Fruit fly (Drosophila melanogaster): ENCODE results near the gene CG34012.

Gene CG34012

dm6 chr3L:11093046-11093520 is 16.2 kb downstream of the CG34012 start, which contains the start of gene JIL-1 (continued):
- TF ChIP-seq dsx (GFP tag; optimal IDR thresholded peaks at IDR 0.05; ENCODE audit: poor library complexity, severe bottlenecking) (peak; percentile 1), CG7368 (GFP tag; optimal IDR thresholded peaks at IDR 0.05) (peak; percentile 20), Ets21C (GFP tag; optimal IDR thresholded peaks at IDR 0.05) (peak; percentile 50), CG9139 (GFP tag; optimal IDR thresholded peaks at IDR 0.05) (no peak), Sox102F (GFP tag; optimal IDR thresholded peaks at IDR 0.05) (peak; percentile 62), CG3919 (GFP tag; optimal IDR thresholded peaks at IDR 0.05) (peak; percentile 57), Sox14 (GFP tag; optimal IDR thresholded peaks at IDR 0.05) (peak; percentile 53), topi (GFP tag; optimal IDR thresholded peaks at IDR 0.05) (peak; percentile 41), CG31627 (GFP tag; optimal IDR thresholded peaks at IDR 0.05) (peak; percentile 56), CG32006 (GFP tag; optimal IDR thresholded peaks at IDR 0.05) (peak; percentile 33), cyc (GFP tag; optimal IDR thresholded peaks at IDR 0.05) (peak; percentile 51), achi (GFP tag; optimal IDR thresholded peaks at IDR 0.05) (peak; percentile 41), vri (GFP tag; optimal IDR thresholded peaks at IDR 0.05) (peak; percentile 33), CG10631 (GFP tag; optimal IDR thresholded peaks at IDR 0.05) (peak; percentile 53), spab (GFP tag; optimal IDR thresholded peaks at IDR 0.05) (no peak), Hr4 (GFP tag; optimal IDR thresholded peaks at IDR 0.05) (peak; percentile 34), CG3032 (tag; optimal IDR thresholded peaks at IDR 0.05) (peak; percentile 48), Ets96B (tag; optimal IDR thresholded peaks at IDR 0.05) (peak; percentile 1), CG11762 (GFP tag; optimal IDR thresholded peaks at IDR 0.05; ENCODE audit: insufficient read depth) (no peak), salr (GFP tag; optimal IDR thresholded peaks at IDR 0.05) (no peak), CG8632 (GFP tag; optimal IDR thresholded peaks at IDR 0.05) (peak; percentile 17), fd85E (GFP tag; optimal IDR thresholded peaks at IDR 0.05) (no peak)

- no peak for TF ChIP-seq CG8632 (GFP tag; optimal IDR thresholded peaks at IDR 0.05)
- TF ChIP-seq CG10669 (GFP tag; optimal IDR thresholded peaks at IDR 0.05) = no peak
- no peak for TF ChIP-seq fd85E (GFP tag; optimal IDR thresholded peaks at IDR 0.05)
- peak; percentile 28 for TF ChIP-seq vri (GFP tag; optimal IDR thresholded peaks at IDR 0.05)
- no peak for TF ChIP-seq CG15336 (GFP tag; IDR thresholded peaks at IDR 0.05)
- no peak for TF ChIP-seq CG11762 (GFP tag; optimal IDR thresholded peaks at IDR 0.05; ENCODE audit: insufficient read depth)
- no peak for TF ChIP-seq Eip78C (GFP tag)
Observed at dm6 chr3L:11092610-11092961, 16.7 kb downstream of the CG34012 start.

DNA sequence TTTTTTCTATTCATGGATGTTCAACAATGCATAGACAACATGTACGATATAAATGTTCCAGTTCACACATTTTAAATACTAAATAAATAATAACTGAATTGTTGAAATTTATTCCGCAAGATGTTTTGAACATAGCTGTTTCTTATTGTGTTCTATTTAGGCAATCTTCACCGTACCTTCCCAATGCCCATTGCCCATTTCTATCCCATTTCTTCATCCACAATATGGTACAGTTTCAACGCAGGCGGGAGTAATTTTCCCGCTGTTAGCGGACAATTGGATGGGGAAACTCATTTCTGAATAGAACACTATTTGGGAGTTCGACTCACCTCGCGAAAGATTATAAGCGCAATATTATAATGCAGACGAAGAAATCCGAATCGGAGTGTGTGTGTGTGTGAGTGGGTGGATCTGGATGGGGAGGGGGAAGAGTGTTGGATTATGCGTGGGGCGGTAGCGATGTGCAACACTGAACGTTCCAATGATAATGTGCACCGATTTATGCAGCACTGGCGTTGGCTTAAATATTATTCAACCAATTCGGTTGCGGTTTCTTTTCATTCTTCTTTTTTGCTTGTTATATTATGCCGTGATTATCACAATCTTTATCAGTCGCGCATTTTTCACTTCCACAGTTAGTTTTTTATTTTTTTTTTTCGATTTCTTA is 17.2 kb downstream of the CG34012 start:
- TF ChIP-seq Eip93F (GFP tag; optimal IDR thresholded peaks at IDR 0.05) (no peak), Lpt (GFP tag; optimal IDR thresholded peaks at IDR 0.05) (peak; percentile 9), achi (GFP tag; optimal IDR thresholded peaks at IDR 0.05) (peak; percentile 54), CG6276 (GFP tag; optimal IDR thresholded peaks at IDR 0.05) (no peak), Ets21C (GFP tag; optimal IDR thresholded peaks at IDR 0.05) (peak; percentile 42), Hr4 (GFP tag; optimal IDR thresholded peaks at IDR 0.05) (peak; percentile 7), salr (GFP tag; optimal IDR thresholded peaks at IDR 0.05) (peak; percentile 7 to 28), topi (GFP tag; optimal IDR thresholded peaks at IDR 0.05) (peak; percentile 76), CG10669 (GFP tag; optimal IDR thresholded peaks at IDR 0.05) (peak; percentile 33), CG10631 (GFP tag; optimal IDR thresholded peaks at IDR 0.05) (peak; percentile 67), fd85E (GFP tag; optimal IDR thresholded peaks at IDR 0.05) (peak; percentile 40), CG11762 (GFP tag; optimal IDR thresholded peaks at IDR 0.05; ENCODE audit: insufficient read depth) (peak; percentile 21), CG31627 (GFP tag; optimal IDR thresholded peaks at IDR 0.05) (peak; percentile 73), CG11902 (GFP tag; optimal IDR thresholded peaks at IDR 0.05) (peak; percentile 28), Gug (GFP tag; IDR thresholded peaks at IDR 0.05) (peak; percentile 23; the same call in 1 of the 2 replicates), ss (GFP tag; optimal IDR thresholded peaks at IDR 0.05) (peak; percentile 21 to 52), Sox102F (GFP tag; optimal IDR thresholded peaks at IDR 0.05) (peak; percentile 56), CG6792 (GFP tag; optimal IDR thresholded peaks at IDR 0.05) (peak; percentile 56), CG3032 (tag; optimal IDR thresholded peaks at IDR 0.05) (peak; percentile 41), CG32006 (GFP tag; optimal IDR thresholded peaks at IDR 0.05) (peak; percentile 37), Met (GFP tag; optimal IDR thresholded peaks at IDR 0.05) (peak; percentile 71), Sox15 (GFP tag; optimal IDR thresholded peaks at IDR 0.05) (peak; percentile 14), eg (GFP tag; IDR thresholded peaks at IDR 0.05) (peak; percentile 51; the same call in 1 of the 3 replicates), Sox14 (GFP tag; optimal IDR thresholded peaks at IDR 0.05) (peak; percentile 70), Smox (GFP tag; optimal IDR thresholded peaks at IDR 0.05) (peak; percentile 59), fd59A (GFP tag; optimal IDR thresholded peaks at IDR 0.05) (no peak), cyc (GFP tag; optimal IDR thresholded peaks at IDR 0.05) (peak; percentile 73), CG34406 (GFP tag; optimal IDR thresholded peaks at IDR 0.05) (peak; percentile 21), OdsH (GFP tag; optimal IDR thresholded peaks at IDR 0.05) (peak; percentile 67), Eip75B (GFP tag; optimal IDR thresholded peaks at IDR 0.05) (peak; percentile 58), CG16779 (tag; optimal IDR thresholded peaks at IDR 0.05) (peak; percentile 19), CG1621 (tag; optimal IDR thresholded peaks at IDR 0.05) (peak; percentile 21), CG6808 (GFP tag; optimal IDR thresholded peaks at IDR 0.05) (peak; percentile 51)

All from whole organism, prepupa.